Worm (Caenorhabditis elegans): ENCODE measurements around the gene fbxl-1.

ce11 chrIII:8245591-8245990 lies 18.0 kb downstream of the fbxl-1 start, which contains the start of gene C02F5.3:
- TF ChIP-seq ztf-11 (tag; optimal IDR thresholded peaks at IDR 0.05): no peak
- TF ChIP-seq skn-1 (tag; optimal IDR thresholded peaks at IDR 0.05): no peak
- TF ChIP-seq tbx-2 (tag; optimal IDR thresholded peaks at IDR 0.05): no peak
- TF ChIP-seq snpc-4 (tag; optimal IDR thresholded peaks at IDR 0.05): no peak
- no peak for TF ChIP-seq ceh-82 (tag; optimal IDR thresholded peaks at IDR 0.05)
- no peak for TF ChIP-seq elt-1 (tag; optimal IDR thresholded peaks at IDR 0.05)
- no peak for TF ChIP-seq aly-2 (tag; optimal IDR thresholded peaks at IDR 0.05)
- no peak for TF ChIP-seq nhr-11 (tag; optimal IDR thresholded peaks at IDR 0.05)
- TF ChIP-seq nfya-1 (tag; optimal IDR thresholded peaks at IDR 0.05; ENCODE audit: insufficient read depth): no peak

Measured in whole organism, L3 larva.